Fruit fly (Drosophila melanogaster) whole organism, pupa: Measurements from ENCODE around the gene Ir7a.

Source experiments
- CG10348 ChIP-seq: fragments of 200-800 bp; sonication (Bioruptor generic); IDR thresholded peaks from 2 replicates; pipeline ENCODE4 v1.3.6; 2022; ENCODE audit warnings: missing biosample characterization, missing genetic modification characterization
- CG12605 ChIP-seq: fragments of 200-800 bp; sonication (Bioruptor generic); IDR thresholded peaks from 2 replicates; pipeline ENCODE4 v1.3.6; 2022; ENCODE audit warnings: missing biosample characterization, missing genetic modification characterization
- CG13204 ChIP-seq: fragments of 200-800 bp; sonication (Bioruptor generic); optimal IDR thresholded peaks from 2 replicates; lab custom pipeline; 2018; ENCODE audit warnings: missing biosample characterization, mild to moderate bottlenecking, missing genetic modification characterization, moderate library complexity
- CG15710 ChIP-seq: fragments of 200-800 bp; sonication (Bioruptor generic); optimal IDR thresholded peaks from 2 replicates; lab custom pipeline; 2018; ENCODE audit warnings: missing biosample characterization, mild to moderate bottlenecking, missing genetic modification characterization, moderate library complexity
- CG17806 ChIP-seq: fragments of 200-800 bp; sonication (Bioruptor generic); optimal IDR thresholded peaks from 2 replicates; lab custom pipeline; 2018; ENCODE audit warnings: missing biosample characterization, mild to moderate bottlenecking, missing genetic modification characterization, moderate library complexity
- CG32121 ChIP-seq: fragments of 200-800 bp; sonication (Bioruptor generic); IDR thresholded peaks from 2 replicates; pipeline ENCODE4 v1.3.6; 2022; ENCODE audit warnings: missing biosample characterization, missing genetic modification characterization
- EcR ChIP-seq: fragments of 200-800 bp; sonication (Bioruptor generic); optimal IDR thresholded peaks from 3 replicates; lab custom pipeline; 2019; ENCODE audit warnings: missing biosample characterization, missing genetic modification characterization, mild to moderate bottlenecking, moderate library complexity, missing genetic modification reagents
- Snoo ChIP-seq: fragments of 200-800 bp; sonication (Bioruptor generic); optimal IDR thresholded peaks from 3 replicates; lab custom pipeline; 2017; ENCODE audit warnings: missing biosample characterization, mild to moderate bottlenecking, missing genetic modification characterization, inconsistent platforms

DNA sequence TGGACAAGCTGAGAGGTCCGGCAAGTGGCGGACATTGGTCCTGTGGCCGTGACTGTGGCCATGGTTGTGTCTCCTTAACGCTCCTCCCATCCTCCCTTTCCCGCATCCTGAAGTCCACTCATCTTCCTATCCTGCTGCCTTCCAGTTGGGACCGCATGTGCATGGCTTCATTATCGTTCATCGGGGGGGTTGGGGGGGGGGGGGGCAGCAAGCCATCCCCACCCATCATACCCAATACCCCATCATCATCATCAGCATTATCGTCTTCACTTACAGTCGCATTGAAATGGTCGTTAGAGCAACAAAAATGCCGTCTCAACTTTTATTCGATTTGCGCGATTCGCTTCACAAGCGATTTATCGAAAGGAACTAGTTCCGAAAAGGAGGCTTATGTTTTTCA, 18.4 kb upstream of the Ir7a start:
- TF ChIP-seq CG13204 (no peak), CG15710 (tag; lab: Kevin White, UChicago) (no peak), CG32121 (GFP tag; lab: Robert Waterston, UW) (no peak), EcR (GFP tag; lab: Kevin White, UChicago) (no peak), Snoo (tag; lab: Kevin White, UChicago) (no peak), CG17806 (no peak), CG10348 (GFP tag; lab: Robert Waterston, UW) (no peak), CG12605 (GFP tag; lab: Robert Waterston, UW) (no peak)
